Worm (Caenorhabditis elegans): ENCODE results near the gene K11D12.13.

ce11 chrV:5072082-5072481 is 38.9 kb downstream of the K11D12.13 start, which contains the start of gene Y58A7A.2:
- TF ChIP-seq ceh-6 (GFP tag; optimal IDR thresholded peaks at IDR 0.05) (no peak), pha-4 (tag; optimal IDR thresholded peaks at IDR 0.05) (no peak), C08G9.2 (tag; optimal IDR thresholded peaks at IDR 0.05) (no peak), unc-3 (GFP tag; conservative IDR thresholded peaks at IDR 0.05) (no peak), unc-3 (tag; optimal IDR thresholded peaks at IDR 0.05) (no peak), hlh-30 (tag; optimal IDR thresholded peaks at IDR 0.05; ENCODE audit: insufficient read depth) (no peak), ama-1 (optimal IDR thresholded peaks at IDR 0.05) (no peak)

All from whole organism, late embryonic.